Worm (Caenorhabditis elegans) whole organism, young adult: Measurements from ENCODE around the gene C10C6.13.

Experiments used
- F33H1.4 ChIP-seq: fragments of 200-800 bp; sonication (Bioruptor generic); IDR thresholded peaks from 2 replicates; pipeline ENCODE4 v1.3.6; 2022; ENCODE audit warnings: missing genetic modification reagents, missing genetic modification characterization, missing compliant biosample characterization
- F57C9.4 ChIP-seq: sonication (generic microtip); optimal IDR thresholded peaks from 2 replicates; lab custom pipeline; 2017; ENCODE audit warnings: mild to moderate bottlenecking, missing genetic modification characterization, missing compliant biosample characterization
- aptf-2 ChIP-seq: fragments of 200-800 bp; sonication (Bioruptor generic); conservative IDR thresholded peaks from 2 replicates; pipeline ENCODE4 v1.3.6; 2022; ENCODE audit warnings: missing genetic modification reagents, missing genetic modification characterization, missing compliant biosample characterization
- aptf-3 ChIP-seq: fragments of 200-800 bp; sonication (Bioruptor generic); IDR thresholded peaks from 2 replicates; pipeline ENCODE4 v1.3.6; 2022; ENCODE audit warnings: missing genetic modification characterization, missing compliant biosample characterization
- ceh-79 ChIP-seq: sonication (generic microtip); optimal IDR thresholded peaks from 2 replicates; lab custom pipeline; 2017; ENCODE audit warnings: mild to moderate bottlenecking, missing genetic modification characterization, missing compliant biosample characterization
- dpl-1 ChIP-seq: fragments of 150-350 bp; optimal IDR thresholded peaks from 2 replicates; lab custom pipeline; 2014; ENCODE audit warnings: missing biosample characterization, missing genetic modification reagents, missing genetic modification characterization
- nfya-1 ChIP-seq: sonication (generic microtip); optimal IDR thresholded peaks from 2 replicates; lab custom pipeline; 2017; ENCODE audit warnings: antibody characterized with exemption, missing compliant biosample characterization, missing genetic modification characterization, borderline replicate concordance; ENCODE audit not compliant: insufficient read depth
- nhr-27 ChIP-seq: fragments of 200-800 bp; sonication (Bioruptor generic); optimal IDR thresholded peaks from 2 replicates; lab custom pipeline; 2018; ENCODE audit warnings: mild to moderate bottlenecking, missing genetic modification characterization, moderate library complexity, missing compliant biosample characterization
- pha-4 ChIP-seq: fragments of 150-350 bp; sonication (generic microtip); optimal IDR thresholded peaks from 2 replicates; lab custom pipeline; 2014; ENCODE audit warnings: missing biosample characterization, missing genetic modification reagents, missing genetic modification characterization
- snpc-4 ChIP-seq, 5 experiments: fragments of 150-350 bp in 1 of 5; sonication (generic microtip) in 4 of 5; optimal IDR thresholded peaks; 2 replicates each; lab custom pipeline; 2014 to 2018; ENCODE audit warnings: missing genetic modification characterization in 5 of 5, missing biosample characterization in 3 of 5, antibody characterized with exemption in 2 of 5, mild to moderate bottlenecking in 2 of 5, missing compliant biosample characterization in 2 of 5, missing genotype in 2 of 5, moderate library complexity in 2 of 5, missing genetic modification reagents in 1 of 5
- ztf-18 ChIP-seq: sonication (generic microtip); optimal IDR thresholded peaks from 2 replicates; lab custom pipeline; 2016; ENCODE audit warnings: missing genotype, mild to moderate bottlenecking, missing genetic modification characterization, missing compliant biosample characterization
- ztf-25 ChIP-seq: fragments of 200-800 bp; sonication (Bioruptor generic); IDR thresholded peaks from 2 replicates; pipeline ENCODE4 v1.3.6; 2022; ENCODE audit warnings: missing genetic modification reagents, missing genetic modification characterization, missing compliant biosample characterization

ce11 chrIV:11487889-11488556, 18.5 kb upstream of the C10C6.13 start:
- TF ChIP-seq ztf-25, result no peak
- no peak for TF ChIP-seq aptf-3 (GFP tag; lab: Robert Waterston, UW)
- no peak for TF ChIP-seq dpl-1 (GFP tag; lab: Kevin White, UChicago)
- TF ChIP-seq aptf-2, result no peak
- no peak for TF ChIP-seq F33H1.4 (GFP tag; lab: Robert Waterston, UW)
- TF ChIP-seq F57C9.4 (tag; lab: Kevin White, UChicago), result no peak
- no peak for TF ChIP-seq snpc-4 (GFP tag; optimal IDR thresholded peaks at IDR 0.05; lab: Kevin White, UChicago)
- no peak for TF ChIP-seq snpc-4 (tag; optimal IDR thresholded peaks at IDR 0.05; lab: Kevin White, UChicago)
- no peak for TF ChIP-seq ztf-18 (tag; lab: Kevin White, UChicago)
- no peak for TF ChIP-seq nfya-1
- no peak for TF ChIP-seq pha-4 (tag; lab: Kevin White, UChicago)
- TF ChIP-seq ceh-79, result no peak
- TF ChIP-seq nhr-27 (tag; lab: Kevin White, UChicago), result no peak
